Fruit fly (Drosophila melanogaster) whole organism, prepupa: Measurements from ENCODE around the gene RPA3.

ENCODE experiments used
- Blimp-1 ChIP-seq: fragments of 200-800 bp; sonication (Bioruptor generic); optimal IDR thresholded peaks from 3 replicates; lab custom pipeline; 2017; ENCODE audit warnings: missing biosample characterization, missing genetic modification characterization, mild to moderate bottlenecking, moderate library complexity, missing genetic modification reagents
- CG15336 ChIP-seq: fragments of 200-800 bp; sonication (Bioruptor generic); IDR thresholded peaks from 2 replicates; pipeline ENCODE4 v1.3.6; 2022; ENCODE audit warnings: missing biosample characterization, missing genetic modification characterization
- CG1621 ChIP-seq: fragments of 200-800 bp; sonication (Bioruptor generic); optimal IDR thresholded peaks from 3 replicates; lab custom pipeline; 2018; ENCODE audit warnings: missing biosample characterization, mild to moderate bottlenecking, missing genetic modification characterization
- CG16779 ChIP-seq: fragments of 200-800 bp; sonication (Bioruptor generic); optimal IDR thresholded peaks from 3 replicates; lab custom pipeline; 2017; ENCODE audit warnings: missing biosample characterization, mild to moderate bottlenecking, missing genetic modification characterization
- CG31627 ChIP-seq: fragments of 200-800 bp; sonication (Bioruptor generic); optimal IDR thresholded peaks from 3 replicates; lab custom pipeline; 2016; ENCODE audit warnings: missing biosample characterization, missing genetic modification characterization
- CG32006 ChIP-seq: fragments of 200-800 bp; sonication (Bioruptor generic); optimal IDR thresholded peaks from 3 replicates; lab custom pipeline; 2017; ENCODE audit warnings: missing biosample characterization, mild to moderate bottlenecking, missing genetic modification characterization
- CG34406 ChIP-seq: fragments of 200-800 bp; sonication (Bioruptor generic); optimal IDR thresholded peaks from 3 replicates; lab custom pipeline; 2016; ENCODE audit warnings: missing biosample characterization, missing genetic modification characterization
- CG3919 ChIP-seq: fragments of 200-800 bp; sonication (Bioruptor generic); optimal IDR thresholded peaks from 3 replicates; lab custom pipeline; 2016; ENCODE audit warnings: missing biosample characterization, missing genetic modification characterization
- CG6163 ChIP-seq: fragments of 200-800 bp; sonication (Bioruptor generic); IDR thresholded peaks from 3 replicates; pipeline ENCODE4 v1.3.6; 2022; ENCODE audit warnings: missing biosample characterization, missing genetic modification characterization
- CG6276 ChIP-seq: fragments of 200-800 bp; sonication (Bioruptor generic); optimal IDR thresholded peaks from 2 replicates; lab custom pipeline; 2017; ENCODE audit warnings: missing biosample characterization, mild to moderate bottlenecking, missing genetic modification characterization
- CG6792 ChIP-seq: fragments of 200-800 bp; sonication (Bioruptor generic); optimal IDR thresholded peaks from 3 replicates; lab custom pipeline; 2016; ENCODE audit warnings: missing biosample characterization, missing genetic modification characterization
- CG6808 ChIP-seq: fragments of 200-800 bp; sonication (Bioruptor generic); optimal IDR thresholded peaks from 3 replicates; lab custom pipeline; 2017; ENCODE audit warnings: missing biosample characterization, missing genetic modification characterization, mild to moderate bottlenecking, moderate library complexity, missing genetic modification reagents
- CG6854 ChIP-seq: fragments of 200-800 bp; sonication (Bioruptor generic); optimal IDR thresholded peaks from 2 replicates; lab custom pipeline; 2017; ENCODE audit warnings: missing biosample characterization, mild to moderate bottlenecking, missing genetic modification characterization
- CG8632 ChIP-seq: fragments of 200-800 bp; sonication (Bioruptor generic); optimal IDR thresholded peaks from 3 replicates; lab custom pipeline; 2016; ENCODE audit warnings: missing biosample characterization, missing genetic modification characterization
- CG9139 ChIP-seq: fragments of 200-800 bp; sonication (Bioruptor generic); optimal IDR thresholded peaks from 3 replicates; lab custom pipeline; 2017; ENCODE audit warnings: missing biosample characterization, mild to moderate bottlenecking, missing genetic modification characterization
- Eip75B ChIP-seq: fragments of 200-800 bp; sonication (Bioruptor generic); optimal IDR thresholded peaks from 3 replicates; lab custom pipeline; 2016; ENCODE audit warnings: missing biosample characterization, missing genetic modification characterization
- Eip78C ChIP-seq: fragments of 200-800 bp; sonication (Bioruptor generic); peaks from one replicate; lab custom pipeline; 2016; ENCODE audit warnings: missing biosample characterization, missing genetic modification characterization
- Eip93F ChIP-seq: fragments of 200-800 bp; sonication (Bioruptor generic); optimal IDR thresholded peaks from 2 replicates; lab custom pipeline; 2016; ENCODE audit warnings: missing biosample characterization, mild to moderate bottlenecking, missing genetic modification characterization
- Ets21C ChIP-seq: fragments of 200-800 bp; sonication (Bioruptor generic); optimal IDR thresholded peaks from 3 replicates; lab custom pipeline; 2016; ENCODE audit warnings: missing biosample characterization, missing genetic modification characterization
- Gug ChIP-seq: fragments of 200-800 bp; sonication (Bioruptor generic); IDR thresholded peaks from 2 replicates; pipeline ENCODE4 v1.3.6; 2022; ENCODE audit warnings: missing biosample characterization, missing genetic modification characterization
- Hr39 ChIP-seq: fragments of 200-800 bp; sonication (Bioruptor generic); optimal IDR thresholded peaks from 2 replicates; lab custom pipeline; 2016; ENCODE audit warnings: missing biosample characterization, missing genetic modification characterization
- Hr4 ChIP-seq: fragments of 200-800 bp; sonication (Bioruptor generic); optimal IDR thresholded peaks from 3 replicates; lab custom pipeline; 2016; ENCODE audit warnings: missing biosample characterization, missing genetic modification characterization
- Lpt ChIP-seq: fragments of 200-800 bp; sonication (Bioruptor generic); optimal IDR thresholded peaks from 3 replicates; lab custom pipeline; 2016; ENCODE audit warnings: missing biosample characterization, missing genetic modification characterization
- Met ChIP-seq: fragments of 200-800 bp; sonication (Bioruptor generic); optimal IDR thresholded peaks from 3 replicates; lab custom pipeline; 2016; ENCODE audit warnings: missing biosample characterization, missing genetic modification characterization
- Smox ChIP-seq: fragments of 200-800 bp; sonication (Bioruptor generic); optimal IDR thresholded peaks from 3 replicates; lab custom pipeline; 2016; ENCODE audit warnings: missing biosample characterization, missing genetic modification characterization
- Sox15 ChIP-seq: fragments of 200-800 bp; sonication (Bioruptor generic); optimal IDR thresholded peaks from 3 replicates; lab custom pipeline; 2016; ENCODE audit warnings: missing biosample characterization, missing genetic modification characterization
- achi ChIP-seq: fragments of 200-800 bp; sonication (Bioruptor generic); optimal IDR thresholded peaks from 3 replicates; lab custom pipeline; 2016; ENCODE audit warnings: missing biosample characterization, missing genetic modification characterization
- cyc ChIP-seq: fragments of 200-800 bp; sonication (Bioruptor generic); optimal IDR thresholded peaks from 3 replicates; lab custom pipeline; 2016; ENCODE audit warnings: missing biosample characterization, missing genetic modification characterization
- eg ChIP-seq: fragments of 200-800 bp; sonication (Bioruptor generic); IDR thresholded peaks from 3 replicates; pipeline ENCODE4 v1.3.6; 2022; ENCODE audit warnings: missing biosample characterization, missing genetic modification characterization
- esn ChIP-seq: fragments of 200-800 bp; sonication (Bioruptor generic); optimal IDR thresholded peaks from 2 replicates; lab custom pipeline; 2016; ENCODE audit warnings: missing biosample characterization, mild to moderate bottlenecking, missing genetic modification characterization, moderate library complexity
- fd59A ChIP-seq: fragments of 200-800 bp; sonication (Bioruptor generic); optimal IDR thresholded peaks from 2 replicates; lab custom pipeline; 2017; ENCODE audit warnings: missing biosample characterization, mild to moderate bottlenecking, missing genetic modification characterization, missing genetic modification reagents
- fd85E ChIP-seq: fragments of 200-800 bp; sonication (Bioruptor generic); optimal IDR thresholded peaks from 3 replicates; lab custom pipeline; 2016; ENCODE audit warnings: missing biosample characterization, missing genetic modification characterization
- fkh ChIP-seq: fragments of 200-800 bp; sonication (Bioruptor generic); optimal IDR thresholded peaks from 3 replicates; lab custom pipeline; 2017; ENCODE audit warnings: missing biosample characterization, mild to moderate bottlenecking, missing genetic modification characterization, moderate library complexity
- pdm3 ChIP-seq: fragments of 200-800 bp; sonication (Bioruptor generic); optimal IDR thresholded peaks from 3 replicates; lab custom pipeline; 2016; ENCODE audit warnings: missing biosample characterization, missing genetic modification characterization
- salr ChIP-seq, 2 experiments: fragments of 200-800 bp; sonication (Bioruptor generic); optimal IDR thresholded peaks; 3 replicates each; lab custom pipeline; 2016 to 2018; ENCODE audit warnings: missing biosample characterization in 2 of 2, missing genetic modification characterization in 2 of 2, mild to moderate bottlenecking in 1 of 2
- ss ChIP-seq, 2 experiments: fragments of 200-800 bp; sonication (Bioruptor generic); optimal IDR thresholded peaks; 2 replicates in 1 of 2; 3 replicates in 1 of 2; lab custom pipeline; 2017 to 2018; ENCODE audit warnings: mild to moderate bottlenecking in 2 of 2, missing biosample characterization in 2 of 2, missing genetic modification characterization in 2 of 2, moderate library complexity in 1 of 2
- svp ChIP-seq: fragments of 200-800 bp; sonication (Bioruptor generic); peaks from one replicate; lab custom pipeline; 2016; ENCODE audit warnings: missing biosample characterization, missing genetic modification characterization
- topi ChIP-seq: fragments of 200-800 bp; sonication (Bioruptor generic); optimal IDR thresholded peaks from 3 replicates; lab custom pipeline; 2016; ENCODE audit warnings: missing biosample characterization, missing genetic modification characterization
- vri ChIP-seq: fragments of 200-800 bp; sonication (Bioruptor generic); optimal IDR thresholded peaks from 3 replicates; lab custom pipeline; 2016; ENCODE audit warnings: missing biosample characterization, mild to moderate bottlenecking, missing genetic modification characterization

Gene RPA3

DNA sequence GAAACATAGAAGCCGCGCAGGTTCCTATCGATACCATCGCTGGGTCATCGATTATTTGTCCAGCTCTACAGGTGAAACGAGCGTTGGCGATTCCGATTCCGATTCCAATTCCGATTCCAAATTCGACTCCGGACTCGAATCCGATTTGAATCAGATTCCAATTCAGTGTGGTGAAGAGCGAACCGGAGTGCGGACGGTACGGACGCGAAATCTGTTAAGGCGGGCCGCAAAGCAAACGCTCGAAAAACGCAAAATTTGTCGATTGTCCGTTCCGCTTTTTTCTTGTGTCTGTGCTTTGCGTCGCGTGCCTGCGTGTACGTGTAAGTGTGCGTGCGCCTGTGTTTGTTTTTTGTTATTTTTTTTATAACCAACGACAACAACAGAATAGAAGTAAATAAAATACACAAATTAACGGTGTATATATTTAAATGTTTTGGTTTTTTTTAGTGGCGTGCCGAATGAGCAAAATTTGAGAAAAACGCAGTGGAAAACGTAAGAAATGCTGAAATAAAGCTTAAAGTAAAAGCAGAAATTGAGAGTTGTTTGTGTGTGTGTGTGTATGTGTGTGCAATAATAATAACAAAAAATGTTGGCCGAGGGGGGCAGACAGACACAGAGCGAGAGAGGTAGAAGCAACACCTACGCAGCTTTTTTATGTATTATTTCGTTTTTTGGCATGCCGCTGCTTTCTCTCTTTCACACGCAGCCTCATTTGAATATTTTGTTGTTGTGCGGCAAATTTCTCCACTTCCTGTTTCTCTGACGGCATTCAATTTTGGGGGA is 6.4 kb upstream of the RPA3 start, which contains the start of gene Ptp10D (continued):
- TF ChIP-seq Ets21C (no peak), cyc (no peak), CG3919 (GFP tag; lab: Kevin White, UChicago) (no peak), Eip75B (peak; percentile 7), svp (GFP tag; lab: Kevin White, UChicago) (no peak), CG9139 (GFP tag; lab: Kevin White, UChicago) (no peak), CG31627 (GFP tag; lab: Kevin White, UChicago) (no peak), CG8632 (GFP tag; lab: Kevin White, UChicago) (no peak), eg (GFP tag; lab: Robert Waterston, UW) (peak; percentile 45; the same call in 1 of the 3 replicates), Smox (GFP tag; lab: Kevin White, UChicago) (no peak), salr (GFP tag; optimal IDR thresholded peaks at IDR 0.05; lab: Kevin White, UChicago) (no peak), fd59A (GFP tag; lab: Kevin White, UChicago) (no peak), fd85E (GFP tag; lab: Kevin White, UChicago) (no peak), esn (no peak), Lpt (peak; percentile 4), Hr4 (GFP tag; lab: Kevin White, UChicago) (no peak), CG34406 (GFP tag; lab: Kevin White, UChicago) (no peak), Eip78C (peak; percentile 38)
- TF ChIP-seq, all 60 proteins: peak for 13

DNA sequence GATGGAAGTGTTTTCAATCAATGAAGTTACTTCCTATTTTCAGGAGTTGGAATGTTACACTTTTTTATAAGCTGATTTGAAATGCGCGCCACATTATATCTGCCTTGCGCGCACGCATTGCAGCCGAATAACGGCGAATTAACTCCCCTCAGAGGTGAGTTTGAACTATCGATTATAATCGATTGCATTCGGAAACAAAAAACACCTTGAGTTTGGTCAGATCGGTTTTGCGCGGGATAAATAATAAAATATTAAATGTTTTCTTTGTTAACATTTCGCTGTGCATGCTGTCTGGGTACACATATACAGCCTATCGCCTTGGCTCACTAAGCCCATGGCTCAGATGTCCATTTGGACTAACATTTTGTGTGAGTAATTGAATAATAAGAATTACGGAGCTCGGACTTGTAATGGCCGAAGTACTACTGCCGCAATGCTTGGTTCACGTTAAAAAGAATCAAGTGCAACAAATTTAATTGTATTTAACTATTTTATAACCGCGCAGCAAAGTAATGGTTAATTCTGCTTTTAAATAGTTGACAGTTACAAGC is 5.8 kb upstream of the RPA3 start:
- TF ChIP-seq Sox15 (GFP tag; lab: Kevin White, UChicago): no peak
- TF ChIP-seq achi (GFP tag; lab: Kevin White, UChicago): no peak
- no peak for TF ChIP-seq CG6163 (GFP tag; lab: Robert Waterston, UW)
- TF ChIP-seq CG15336: no peak
- TF ChIP-seq Eip93F (GFP tag; lab: Kevin White, UChicago): no peak
- TF ChIP-seq esn: no peak
- no peak for TF ChIP-seq CG34406 (GFP tag; lab: Kevin White, UChicago)
- no peak for TF ChIP-seq fkh (GFP tag; lab: Kevin White, UChicago)
- no peak for TF ChIP-seq pdm3 (GFP tag; lab: Kevin White, UChicago)
- TF ChIP-seq eg (GFP tag; lab: Robert Waterston, UW): no peak
- TF ChIP-seq Met (GFP tag; lab: Kevin White, UChicago): no peak
- no peak for TF ChIP-seq ss (GFP tag; optimal IDR thresholded peaks at IDR 0.05; lab: Kevin White, UChicago)
- TF ChIP-seq CG6854 (GFP tag; lab: Kevin White, UChicago): no peak
- TF ChIP-seq Hr39 (GFP tag; lab: Kevin White, UChicago): no peak
- no peak for TF ChIP-seq vri (GFP tag; lab: Kevin White, UChicago)
- no peak for TF ChIP-seq Gug
- TF ChIP-seq topi (GFP tag; lab: Kevin White, UChicago): no peak
- no peak for TF ChIP-seq CG6276
- TF ChIP-seq CG9139 (GFP tag; lab: Kevin White, UChicago): no peak
- no peak for TF ChIP-seq CG6792 (GFP tag; lab: Kevin White, UChicago)
- TF ChIP-seq, all 60 proteins: peak for 0

DNA sequence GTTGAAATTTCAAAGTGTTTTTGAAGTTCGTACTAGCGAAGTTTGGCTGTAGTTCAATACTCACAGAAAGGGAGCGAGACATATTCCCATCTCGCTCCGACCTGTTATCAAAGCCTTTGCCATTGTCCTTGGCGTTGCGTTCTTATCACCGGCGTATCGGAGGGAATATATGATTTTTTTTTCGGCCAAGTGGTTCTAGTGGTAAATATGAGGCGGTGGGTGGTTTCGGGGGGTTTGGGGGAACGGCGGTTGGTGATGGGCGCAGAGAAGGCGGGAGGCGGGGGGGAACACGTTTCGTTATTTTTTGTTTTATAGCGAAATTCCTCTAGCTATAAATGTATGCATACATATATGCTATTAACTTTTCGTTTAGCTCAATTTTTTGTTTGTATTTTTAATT is 4.9 kb upstream of the RPA3 start:
- TF ChIP-seq Sox15 (GFP tag; lab: Kevin White, UChicago) (no peak), pdm3 (GFP tag; lab: Kevin White, UChicago) (no peak), Smox (GFP tag; lab: Kevin White, UChicago) (no peak)

DNA sequence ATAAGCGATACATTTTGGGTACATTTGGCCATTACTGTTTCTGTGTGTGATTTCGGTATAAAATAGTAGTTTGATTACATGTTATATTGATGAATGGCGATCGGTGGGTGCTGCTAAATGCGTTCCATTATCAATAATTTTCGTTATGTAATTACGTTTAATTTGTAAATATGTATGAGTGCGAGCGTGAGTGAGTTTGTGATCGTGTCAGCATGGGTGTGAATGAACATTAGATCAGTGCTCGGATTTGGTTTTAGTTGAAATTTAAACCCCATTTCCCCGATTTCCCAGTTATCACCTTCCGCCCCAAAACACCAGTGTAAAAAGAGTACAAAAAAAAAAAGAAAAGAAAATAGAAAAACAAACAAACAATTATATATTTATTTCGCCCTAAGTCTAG is 4.0 kb upstream of the RPA3 start:
- no peak for TF ChIP-seq CG32006 (GFP tag; lab: Kevin White, UChicago)
- TF ChIP-seq Blimp-1 (GFP tag; lab: Kevin White, UChicago): no peak
- TF ChIP-seq salr (GFP tag; optimal IDR thresholded peaks at IDR 0.05; lab: Kevin White, UChicago): no peak
- no peak for TF ChIP-seq topi (GFP tag; lab: Kevin White, UChicago)
- TF ChIP-seq Met (GFP tag; lab: Kevin White, UChicago): no peak
- TF ChIP-seq Ets21C: no peak
- TF ChIP-seq Hr39 (GFP tag; lab: Kevin White, UChicago): no peak
- TF ChIP-seq CG1621 (tag; lab: Kevin White, UChicago): no peak
- no peak for TF ChIP-seq CG16779
- no peak for TF ChIP-seq pdm3 (GFP tag; lab: Kevin White, UChicago)
- no peak for TF ChIP-seq CG6808 (GFP tag; lab: Kevin White, UChicago)
